Fruit fly (Drosophila melanogaster): ENCODE measurements around the gene CG12091.

Gene CG12091

DNA sequence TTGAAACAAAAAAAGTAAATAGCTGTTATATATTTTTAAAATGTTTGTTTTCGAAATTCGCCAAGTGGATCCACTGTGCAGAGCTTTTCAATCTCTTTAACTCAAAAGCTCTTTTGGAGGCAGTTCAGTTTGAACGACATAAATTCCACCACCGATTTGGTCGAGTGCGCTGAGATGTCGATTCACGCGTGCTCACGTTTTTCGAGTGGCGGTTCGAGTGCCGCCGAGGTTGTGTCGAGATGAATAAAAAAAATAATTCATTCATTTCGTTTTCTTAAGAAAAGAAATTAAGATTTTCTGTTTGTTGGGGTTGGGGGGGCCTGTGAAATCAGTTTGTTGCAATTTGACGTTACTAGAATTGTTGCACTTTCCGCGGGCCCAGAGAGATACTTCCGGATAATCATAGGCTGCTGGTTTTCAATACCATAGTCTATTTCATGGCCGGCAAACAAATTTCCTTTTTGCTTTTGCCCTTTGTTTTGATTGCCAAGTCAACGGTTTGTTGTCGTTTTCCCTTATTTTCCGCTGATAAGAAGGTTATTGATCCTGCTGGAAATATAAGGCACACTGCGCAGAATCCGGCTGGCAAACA is 47.9 kb downstream of the CG12091 start (continued):
- TF ChIP-seq nerfin-2 (GFP tag; IDR thresholded peaks at IDR 0.05; ENCODE audit: partially characterized antibody) (peak; percentile 78), lilli (GFP tag; optimal IDR thresholded peaks at IDR 0.05) (no peak), Hmr (GFP tag; optimal IDR thresholded peaks at IDR 0.05) (no peak), ab (GFP tag; optimal IDR thresholded peaks at IDR 0.05) (no peak), CG1602 (GFP tag; optimal IDR thresholded peaks at IDR 0.05) (no peak), ssp (GFP tag; IDR thresholded peaks at IDR 0.05) (no peak), B-H1 (GFP tag; IDR thresholded peaks at IDR 0.05) (no peak; the same call in 2 of the 3 replicates), Dad (GFP tag; optimal IDR thresholded peaks at IDR 0.05) (no peak), Nf-YC (tag; optimal IDR thresholded peaks at IDR 0.05) (no peak), CG9609 (GFP tag; optimal IDR thresholded peaks at IDR 0.05) (no peak), CG16813 (GFP tag; IDR thresholded peaks at IDR 0.05; ENCODE audit: partially characterized antibody) (peak; percentile 63), NC2β (GFP tag; optimal IDR thresholded peaks at IDR 0.05) (no peak), jumu (GFP tag; optimal IDR thresholded peaks at IDR 0.05) (no peak), al (GFP tag; IDR thresholded peaks at IDR 0.05) (no peak), usp (GFP tag; optimal IDR thresholded peaks at IDR 0.05) (no peak), org-1 (GFP tag; optimal IDR thresholded peaks at IDR 0.05) (no peak), vnd (GFP tag; IDR thresholded peaks at IDR 0.05; ENCODE audit: partially characterized antibody) (peak; percentile 66), Oaz (GFP tag; IDR thresholded peaks at IDR 0.05) (no peak), CG9215 (GFP tag; IDR thresholded peaks at IDR 0.05) (no peak), gfzf (GFP tag; optimal IDR thresholded peaks at IDR 0.05) (no peak), tin (GFP tag; optimal IDR thresholded peaks at IDR 0.05) (no peak), CG9876 (GFP tag; optimal IDR thresholded peaks at IDR 0.05) (no peak), CG10462 (GFP tag; optimal IDR thresholded peaks at IDR 0.05) (no peak), Trl (optimal IDR thresholded peaks at IDR 0.05) (no peak), Trl (GFP tag; optimal IDR thresholded peaks at IDR 0.05) (no peak), CG10321 (GFP tag; IDR thresholded peaks at IDR 0.05) (no peak), schlank (tag; optimal IDR thresholded peaks at IDR 0.05) (no peak), zfh2 (GFP tag; optimal IDR thresholded peaks at IDR 0.05) (no peak), h (optimal IDR thresholded peaks at IDR 0.05) (no peak), Rfx (GFP tag; IDR thresholded peaks at IDR 0.05) (no peak; the same call in 1 of the 2 replicates), CG31441 (GFP tag; IDR thresholded peaks at IDR 0.05) (no peak), gsb (GFP tag; IDR thresholded peaks at IDR 0.05) (no peak), luna (GFP tag; optimal IDR thresholded peaks at IDR 0.05) (no peak), tup (GFP tag; optimal IDR thresholded peaks at IDR 0.05) (no peak), emc (GFP tag; optimal IDR thresholded peaks at IDR 0.05) (no peak), Bdp1 (GFP tag; optimal IDR thresholded peaks at IDR 0.05) (peak; percentile 99), bcd (GFP tag; optimal IDR thresholded peaks at IDR 0.05) (no peak), stwl (tag; optimal IDR thresholded peaks at IDR 0.05) (no peak), CG12769 (tag; optimal IDR thresholded peaks at IDR 0.05) (no peak), CTCF (GFP tag; optimal IDR thresholded peaks at IDR 0.05) (peak; percentile 92), CG6254 (GFP tag; optimal IDR thresholded peaks at IDR 0.05) (no peak), ro (GFP tag; IDR thresholded peaks at IDR 0.05) (no peak), sens-2 (GFP tag; IDR thresholded peaks at IDR 0.05) (no peak), CG17359 (tag; optimal IDR thresholded peaks at IDR 0.05) (no peak), Dip3 (GFP tag; optimal IDR thresholded peaks at IDR 0.05) (no peak), Gug (GFP tag; IDR thresholded peaks at IDR 0.05) (no peak), crc (GFP tag; optimal IDR thresholded peaks at IDR 0.05) (no peak), gsb-n (tag; optimal IDR thresholded peaks at IDR 0.05) (no peak), CG13424 (tag; optimal IDR thresholded peaks at IDR 0.05) (no peak), cg (GFP tag; optimal IDR thresholded peaks at IDR 0.05) (no peak), disco-r (GFP tag; optimal IDR thresholded peaks at IDR 0.05) (no peak), ATbp (GFP tag; optimal IDR thresholded peaks at IDR 0.05) (no peak), CG17912 (GFP tag; optimal IDR thresholded peaks at IDR 0.05) (no peak), tio (GFP tag; optimal IDR thresholded peaks at IDR 0.05) (no peak)
